1 fruit fly cellular context compared by ENCODE assay signal in genomic region chrX:6533836-6534357, dm6.
TF ChIP-seq lines count a peak whose summit lies in the region.

Gene dx, plus strand, starts transcription at chrX:6533999.

TF ChIP-seq in whole organism, embryonic, 481 proteins besides CTCF, POLR2A, EP300 and RAD21 (continued from another document):
- TF ChIP-seq pita (GFP tag; optimal IDR thresholded peaks at IDR 0.05; lab: Kevin White, UChicago) (no peak), Sry-β (GFP tag; optimal IDR thresholded peaks at IDR 0.05; lab: Kevin White, UChicago) (peak; percentile 10), CG34422 (GFP tag; IDR thresholded peaks at IDR 0.05; lab: Robert Waterston, UW) (0 out of 3 replicates have a peak, but pooled peaks have one; percentile 19), Antp (GFP tag; optimal IDR thresholded peaks at IDR 0.05; lab: Kevin White, UChicago) (no peak), kah (GFP tag; optimal IDR thresholded peaks at IDR 0.05; lab: Kevin White, UChicago) (peak; percentile 72), MESR4 (GFP tag; optimal IDR thresholded peaks at IDR 0.05; lab: Kevin White, UChicago) (peak; percentile 91), CG17361 (GFP tag; IDR thresholded peaks at IDR 0.05; lab: Robert Waterston, UW) (no peak), CG7357 (GFP tag; IDR thresholded peaks at IDR 0.05; lab: Robert Waterston, UW) (no peak), CG34376 (GFP tag; optimal IDR thresholded peaks at IDR 0.05; lab: Kevin White, UChicago) (peak; percentile 32), Hey (tag; optimal IDR thresholded peaks at IDR 0.05; lab: Kevin White, UChicago) (no peak), BEAF-32 (GFP tag; optimal IDR thresholded peaks at IDR 0.05; lab: Kevin White, UChicago) (no peak), CG7928 (GFP tag; optimal IDR thresholded peaks at IDR 0.05; lab: Kevin White, UChicago) (peak; percentile 76), Trl (optimal IDR thresholded peaks at IDR 0.05; lab: Kevin White, UChicago) (peak; percentile 53 to 74), Trl (GFP tag; optimal IDR thresholded peaks at IDR 0.05; lab: Kevin White, UChicago) (no peak), sim (GFP tag; IDR thresholded peaks at IDR 0.05; lab: Robert Waterston, UW) (no peak), CG9797 (GFP tag; optimal IDR thresholded peaks at IDR 0.05; lab: Kevin White, UChicago) (no peak), h (optimal IDR thresholded peaks at IDR 0.05; lab: Kevin White, UChicago) (no peak), CG6175 (GFP tag; IDR thresholded peaks at IDR 0.05; lab: Robert Waterston, UW) (no peak), ewg (GFP tag; optimal IDR thresholded peaks at IDR 0.05; lab: Kevin White, UChicago) (peak; percentile 33), CG9727 (GFP tag; optimal IDR thresholded peaks at IDR 0.05; lab: Kevin White, UChicago) (peak; percentile 8), nom (GFP tag; optimal IDR thresholded peaks at IDR 0.05; lab: Kevin White, UChicago) (peak; percentile 46), CG15269 (tag; optimal IDR thresholded peaks at IDR 0.05; lab: Kevin White, UChicago) (no peak), CG18619 (GFP tag; optimal IDR thresholded peaks at IDR 0.05; lab: Kevin White, UChicago) (no peak), CG14441 (GFP tag; IDR thresholded peaks at IDR 0.05; lab: Robert Waterston, UW) (no peak), hth (optimal IDR thresholded peaks at IDR 0.05; lab: Kevin White, UChicago) (no peak), hkb (optimal IDR thresholded peaks at IDR 0.05; lab: Kevin White, UChicago) (no peak), hkb (GFP tag; IDR thresholded peaks at IDR 0.05; lab: Robert Waterston, UW) (no peak), prd (optimal IDR thresholded peaks at IDR 0.05; lab: Kevin White, UChicago) (no peak), prd (GFP tag; IDR thresholded peaks at IDR 0.05; lab: Robert Waterston, UW) (peak; percentile 22; the same call in 1 of the 3 replicates), Vsx1 (GFP tag; optimal IDR thresholded peaks at IDR 0.05; lab: Kevin White, UChicago) (no peak), stc (GFP tag; IDR thresholded peaks at IDR 0.05; lab: Robert Waterston, UW) (no peak), psq (GFP tag; optimal IDR thresholded peaks at IDR 0.05; lab: Kevin White, UChicago) (peak; percentile 74), trem (tag; optimal IDR thresholded peaks at IDR 0.05; lab: Kevin White, UChicago) (peak; percentile 7), dan (GFP tag; IDR thresholded peaks at IDR 0.05; lab: Robert Waterston, UW) (no peak), CG12659 (GFP tag; optimal IDR thresholded peaks at IDR 0.05; lab: Kevin White, UChicago) (peak; percentile 45), Nf-YB (GFP tag; optimal IDR thresholded peaks at IDR 0.05; lab: Kevin White, UChicago) (no peak), slbo (GFP tag; IDR thresholded peaks at IDR 0.05; lab: Robert Waterston, UW) (0 out of 2 replicates have a peak, but pooled peaks have one; percentile 39), Ravus (GFP tag; IDR thresholded peaks at IDR 0.05; lab: Robert Waterston, UW) (no peak), CG16815 (GFP tag; optimal IDR thresholded peaks at IDR 0.05; lab: Kevin White, UChicago) (no peak), CG3407 (GFP tag; optimal IDR thresholded peaks at IDR 0.05; lab: Kevin White, UChicago) (no peak), jigr1 (GFP tag; IDR thresholded peaks at IDR 0.05; lab: Robert Waterston, UW) (no peak), CG4617 (GFP tag; optimal IDR thresholded peaks at IDR 0.05; lab: Kevin White, UChicago; ENCODE audit: borderline replicate concordance) (peak; percentile 25), ac (GFP tag; optimal IDR thresholded peaks at IDR 0.05; lab: Kevin White, UChicago) (no peak), CkIIα-i1 (GFP tag; IDR thresholded peaks at IDR 0.05; lab: Robert Waterston, UW) (no peak), gfzf (GFP tag; optimal IDR thresholded peaks at IDR 0.05; lab: Kevin White, UChicago) (peak; percentile 29), Sin3A (optimal IDR thresholded peaks at IDR 0.05; lab: Kevin White, UChicago) (peak; percentile 33), chinmo (GFP tag; IDR thresholded peaks at IDR 0.05; lab: Robert Waterston, UW; ENCODE audit: partially characterized antibody) (0 out of 4 replicates have a peak, but pooled peaks have one; percentile 35), phol (tag; optimal IDR thresholded peaks at IDR 0.05; lab: Kevin White, UChicago) (peak; percentile 96), CG42726 (GFP tag; IDR thresholded peaks at IDR 0.05; lab: Robert Waterston, UW; ENCODE audit: partially characterized antibody) (no peak; the same call in 1 of the 2 replicates), CG13424 (tag; optimal IDR thresholded peaks at IDR 0.05; lab: Kevin White, UChicago) (peak; percentile 15), sens (GFP tag; lab: Kevin White, UChicago) (peak; percentile 69), shn (GFP tag; optimal IDR thresholded peaks at IDR 0.05; lab: Kevin White, UChicago) (no peak), CG10321 (GFP tag; IDR thresholded peaks at IDR 0.05; lab: Robert Waterston, UW) (peak; percentile 67), zfh2 (GFP tag; optimal IDR thresholded peaks at IDR 0.05; lab: Kevin White, UChicago) (no peak), CG6765 (GFP tag; optimal IDR thresholded peaks at IDR 0.05; lab: Kevin White, UChicago) (no peak), CG14050 (GFP tag; IDR thresholded peaks at IDR 0.05; lab: Robert Waterston, UW) (no peak), gcm (GFP tag; optimal IDR thresholded peaks at IDR 0.05; lab: Kevin White, UChicago) (peak; percentile 6), CG12744 (GFP tag; optimal IDR thresholded peaks at IDR 0.05; lab: Kevin White, UChicago) (no peak), lmd (GFP tag; IDR thresholded peaks at IDR 0.05; lab: Robert Waterston, UW) (no peak), CG1603 (tag; optimal IDR thresholded peaks at IDR 0.05; lab: Kevin White, UChicago) (no peak), kni (GFP tag; optimal IDR thresholded peaks at IDR 0.05; lab: Kevin White, UChicago) (no peak), tio (GFP tag; optimal IDR thresholded peaks at IDR 0.05; lab: Kevin White, UChicago) (no peak), CG2889 (GFP tag; IDR thresholded peaks at IDR 0.05; lab: Robert Waterston, UW) (no peak), CG2712 (tag; optimal IDR thresholded peaks at IDR 0.05; lab: Kevin White, UChicago) (no peak), pzg (GFP tag; optimal IDR thresholded peaks at IDR 0.05; lab: Kevin White, UChicago) (peak; percentile 8), CG1832 (GFP tag; optimal IDR thresholded peaks at IDR 0.05; lab: Kevin White, UChicago) (peak; percentile 94), CG17568 (GFP tag; optimal IDR thresholded peaks at IDR 0.05; lab: Kevin White, UChicago) (peak; percentile 30), her (GFP tag; optimal IDR thresholded peaks at IDR 0.05; lab: Kevin White, UChicago) (peak; percentile 52), stwl (tag; optimal IDR thresholded peaks at IDR 0.05; lab: Kevin White, UChicago) (no peak), CG7839 (tag; optimal IDR thresholded peaks at IDR 0.05; lab: Kevin White, UChicago) (peak; percentile 0), sd (tag; optimal IDR thresholded peaks at IDR 0.05; lab: Kevin White, UChicago) (no peak), YL-1 (GFP tag; optimal IDR thresholded peaks at IDR 0.05; lab: Kevin White, UChicago) (peak; percentile 79), D19A (tag; optimal IDR thresholded peaks at IDR 0.05; lab: Kevin White, UChicago) (no peak), jumu (GFP tag; optimal IDR thresholded peaks at IDR 0.05; lab: Kevin White, UChicago) (no peak), CG3065 (GFP tag; optimal IDR thresholded peaks at IDR 0.05; lab: Kevin White, UChicago) (no peak), Fer1 (GFP tag; optimal IDR thresholded peaks at IDR 0.05; lab: Kevin White, UChicago) (peak; percentile 56)
